Fruit fly (Drosophila melanogaster): ENCODE measurements around the gene Lsd-2.

Lsd-2 gene

dm6 chrX:15120116-15120515 lies 44.1 kb upstream of the Lsd-2 start (continued):
- TF ChIP-seq mld (GFP tag; IDR thresholded peaks at IDR 0.05; ENCODE audit: partially characterized antibody) = no peak
- no peak for TF ChIP-seq B-H2 (GFP tag; optimal IDR thresholded peaks at IDR 0.05)
- TF ChIP-seq CG30020 (tag; optimal IDR thresholded peaks at IDR 0.05) = no peak
- TF ChIP-seq Opbp (GFP tag; IDR thresholded peaks at IDR 0.05; ENCODE audit: partially characterized antibody) = no peak
- no peak for TF ChIP-seq sna (GFP tag; IDR thresholded peaks at IDR 0.05; ENCODE audit: partially characterized antibody)
- no peak for TF ChIP-seq CG11723 (GFP tag; optimal IDR thresholded peaks at IDR 0.05)
- peak; percentile 53 for TF ChIP-seq PHDP (tag; optimal IDR thresholded peaks at IDR 0.05)
- peak; percentile 37 for TF ChIP-seq caup (GFP tag; optimal IDR thresholded peaks at IDR 0.05; ENCODE audit: severe bottlenecking)
- peak; percentile 62 for TF ChIP-seq CG3847 (GFP tag; IDR thresholded peaks at IDR 0.05)
- peak; percentile 48; the same call in 1 of the 2 replicates for TF ChIP-seq sob (GFP tag; IDR thresholded peaks at IDR 0.05)
- TF ChIP-seq pan (optimal IDR thresholded peaks at IDR 0.05) = no peak
- TF ChIP-seq pan (GFP tag; optimal IDR thresholded peaks at IDR 0.05 in 1 of 2, IDR thresholded peaks at IDR 0.05 in 1 of 2) = no peak
- no peak for TF ChIP-seq dm (GFP tag; optimal IDR thresholded peaks at IDR 0.05)
- no peak for TF ChIP-seq insv (GFP tag; optimal IDR thresholded peaks at IDR 0.05)
- TF ChIP-seq CG10366 (GFP tag; IDR thresholded peaks at IDR 0.05) = no peak
- TF ChIP-seq Nf-YB (GFP tag; optimal IDR thresholded peaks at IDR 0.05) = no peak
- TF ChIP-seq grau (tag; optimal IDR thresholded peaks at IDR 0.05) = peak; percentile 67
- TF ChIP-seq ara (GFP tag; IDR thresholded peaks at IDR 0.05) = no peak
- TF ChIP-seq CG11398 (GFP tag; optimal IDR thresholded peaks at IDR 0.05) = no peak
- no peak for TF ChIP-seq CG13287 (GFP tag; IDR thresholded peaks at IDR 0.05; ENCODE audit: partially characterized antibody)
- TF ChIP-seq Med (GFP tag) = peak; percentile 92
- no peak for TF ChIP-seq HLHmδ (GFP tag; optimal IDR thresholded peaks at IDR 0.05)
- TF ChIP-seq D (optimal IDR thresholded peaks at IDR 0.05) = no peak
- no peak for TF ChIP-seq D (GFP tag; optimal IDR thresholded peaks at IDR 0.05)
- no peak for TF ChIP-seq CG7928 (GFP tag; optimal IDR thresholded peaks at IDR 0.05)
- TF ChIP-seq CG43689 (GFP tag; IDR thresholded peaks at IDR 0.05) = no peak
- TF ChIP-seq CG34376 (GFP tag; optimal IDR thresholded peaks at IDR 0.05) = no peak
- peak; percentile 46; the same call in 1 of the 2 replicates for TF ChIP-seq CG7372 (GFP tag; IDR thresholded peaks at IDR 0.05)
- no peak for TF ChIP-seq ab (GFP tag; optimal IDR thresholded peaks at IDR 0.05)
- TF ChIP-seq gsb (GFP tag; IDR thresholded peaks at IDR 0.05) = 0 out of 2 replicates have a peak, but pooled peaks have one; percentile 27
- TF ChIP-seq zf30C (GFP tag; optimal IDR thresholded peaks at IDR 0.05) = no peak
- TF ChIP-seq otp (GFP tag; IDR thresholded peaks at IDR 0.05) = no peak
- TF ChIP-seq hth (optimal IDR thresholded peaks at IDR 0.05) = no peak
- peak; percentile 32 for TF ChIP-seq pho (GFP tag; optimal IDR thresholded peaks at IDR 0.05)
- no peak for TF ChIP-seq CG5953 (GFP tag; IDR thresholded peaks at IDR 0.05)
- no peak for TF ChIP-seq CG3407 (GFP tag; optimal IDR thresholded peaks at IDR 0.05)
- no peak for TF ChIP-seq CG4328 (GFP tag; optimal IDR thresholded peaks at IDR 0.05)
- no peak for TF ChIP-seq trh (GFP tag; optimal IDR thresholded peaks at IDR 0.05)
- no peak for TF ChIP-seq Nf-YA (GFP tag; IDR thresholded peaks at IDR 0.05)
- no peak for TF ChIP-seq kni (GFP tag; optimal IDR thresholded peaks at IDR 0.05)
- TF ChIP-seq Spps (tag; optimal IDR thresholded peaks at IDR 0.05) = no peak
- TF ChIP-seq CG1233 (GFP tag; optimal IDR thresholded peaks at IDR 0.05) = peak; percentile 11
- no peak for TF ChIP-seq CG11085 (GFP tag; IDR thresholded peaks at IDR 0.05)
- no peak for TF ChIP-seq CG8281 (tag; optimal IDR thresholded peaks at IDR 0.05)
- TF ChIP-seq sr (GFP tag; IDR thresholded peaks at IDR 0.05) = no peak
- TF ChIP-seq h (optimal IDR thresholded peaks at IDR 0.05) = no peak
- TF ChIP-seq lbe (GFP tag; optimal IDR thresholded peaks at IDR 0.05) = no peak
- peak; percentile 3 for TF ChIP-seq Bteb2 (GFP tag; optimal IDR thresholded peaks at IDR 0.05)
- no peak for TF ChIP-seq gt (GFP tag; IDR thresholded peaks at IDR 0.05)
- TF ChIP-seq Atf3 (GFP tag; optimal IDR thresholded peaks at IDR 0.05) = no peak
- TF ChIP-seq nmo (GFP tag; optimal IDR thresholded peaks at IDR 0.05) = peak; percentile 33
- no peak for TF ChIP-seq unc-4 (GFP tag; IDR thresholded peaks at IDR 0.05; ENCODE audit: partially characterized antibody)
- no peak for TF ChIP-seq eve (GFP tag; optimal IDR thresholded peaks at IDR 0.05)
